Worm (Caenorhabditis elegans): Measurements from ENCODE around the gene nlp-70.

DNA sequence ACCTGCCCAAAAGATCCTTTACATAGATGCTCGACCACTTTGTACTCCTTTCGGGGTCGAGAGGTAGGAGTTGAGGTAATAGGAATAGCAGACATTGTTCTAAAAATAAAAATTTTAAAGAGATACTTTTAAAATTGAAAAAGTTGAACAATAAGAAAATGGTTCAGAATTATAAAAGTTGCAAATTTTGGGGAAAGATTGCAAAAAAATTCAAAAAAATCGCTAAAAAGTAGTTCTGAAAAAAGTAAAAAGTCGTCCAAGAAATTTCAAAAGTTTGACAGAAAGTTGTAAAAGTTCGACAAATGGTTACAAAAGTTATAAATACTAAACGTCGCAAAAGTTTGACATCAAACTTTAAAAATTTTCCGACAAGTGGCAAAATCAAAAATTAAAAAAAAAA lies 34.6 kb downstream of the nlp-70 start, which contains the start of gene R02C2.1:
- TF ChIP-seq nhr-237 (tag; optimal IDR thresholded peaks at IDR 0.05) (no peak), unc-55 (GFP tag; optimal IDR thresholded peaks at IDR 0.05) (no peak)

Measured in whole organism, L2 larva.